Worm (Caenorhabditis elegans): ENCODE measurements around the gene fbxa-176.

fbxa-176 gene

DNA sequence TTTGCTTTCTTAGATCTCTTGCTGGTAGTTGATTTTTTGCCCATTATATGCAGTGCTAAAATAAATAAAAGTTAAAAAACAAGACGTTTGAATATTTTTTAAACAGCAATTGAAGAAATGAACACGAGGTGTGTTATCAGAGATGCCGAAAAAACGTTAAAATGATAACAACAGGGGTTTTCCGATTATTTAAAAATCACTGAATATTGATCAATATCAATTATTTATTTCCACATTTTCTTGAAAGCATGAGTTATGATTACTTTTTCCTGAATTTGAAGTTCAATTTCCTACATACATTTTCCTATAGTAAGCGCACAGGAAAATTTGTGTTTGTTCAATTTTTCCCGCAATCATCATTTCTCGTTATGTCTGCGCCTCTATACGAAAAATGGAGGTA, 2.5 kb upstream of the fbxa-176 start:
- TF ChIP-seq tbx-2 (tag; optimal IDR thresholded peaks at IDR 0.05) (no peak), nfya-1 (tag; optimal IDR thresholded peaks at IDR 0.05) (no peak), hlh-13 (GFP tag; optimal IDR thresholded peaks at IDR 0.05) (no peak), ceh-45 (GFP tag; IDR thresholded peaks at IDR 0.05) (no peak), hlh-30 (tag; optimal IDR thresholded peaks at IDR 0.05; ENCODE audit: insufficient read depth) (no peak), zip-5 (tag; optimal IDR thresholded peaks at IDR 0.05) (no peak), hlh-6 (tag; optimal IDR thresholded peaks at IDR 0.05) (no peak), ztf-16 (tag; optimal IDR thresholded peaks at IDR 0.05) (no peak), ceh-18 (tag; optimal IDR thresholded peaks at IDR 0.05) (no peak), ceh-34 (tag; optimal IDR thresholded peaks at IDR 0.05) (no peak), nhr-232 (tag; optimal IDR thresholded peaks at IDR 0.05) (no peak), ceh-14 (tag; optimal IDR thresholded peaks at IDR 0.05) (no peak), ceh-6 (GFP tag; optimal IDR thresholded peaks at IDR 0.05) (no peak), npax-4 (tag; optimal IDR thresholded peaks at IDR 0.05) (no peak), sox-2 (GFP tag; IDR thresholded peaks at IDR 0.05) (no peak), ref-2 (tag; optimal IDR thresholded peaks at IDR 0.05) (no peak)

DNA sequence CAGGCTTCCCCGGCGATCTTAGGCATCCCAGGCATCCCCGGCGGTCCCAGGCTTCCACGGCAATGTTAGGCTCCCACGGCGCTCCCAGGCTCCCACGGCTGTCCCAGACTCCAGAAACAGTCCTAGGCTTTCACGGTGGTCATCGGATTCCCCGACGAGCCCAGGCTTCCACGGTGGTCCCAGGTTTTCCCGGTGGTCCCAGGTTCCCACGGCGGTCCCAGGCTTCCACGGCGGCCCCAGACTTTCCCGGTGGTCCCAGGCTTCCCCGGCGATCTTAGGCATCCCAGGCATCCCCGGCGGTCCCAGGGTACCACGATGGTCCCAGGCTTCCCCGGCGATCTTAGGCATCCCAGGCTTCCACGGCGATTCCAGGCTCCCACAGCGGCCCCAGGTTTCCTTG, 840 bp upstream of the fbxa-176 start:
- TF ChIP-seq dmd-4 (tag; optimal IDR thresholded peaks at IDR 0.05; ENCODE audit: borderline replicate concordance) (no peak), pha-4 (tag; optimal IDR thresholded peaks at IDR 0.05) (no peak), hlh-6 (tag; optimal IDR thresholded peaks at IDR 0.05) (peak; percentile 35), gmeb-2 (tag; optimal IDR thresholded peaks at IDR 0.05) (no peak), lim-6 (tag; optimal IDR thresholded peaks at IDR 0.05) (peak; percentile 26), che-1 (tag; optimal IDR thresholded peaks at IDR 0.05) (no peak), pha-2 (tag; optimal IDR thresholded peaks at IDR 0.05) (no peak), pat-9 (tag; optimal IDR thresholded peaks at IDR 0.05) (no peak), elt-4 (tag; optimal IDR thresholded peaks at IDR 0.05) (peak; percentile 76), zip-5 (tag; optimal IDR thresholded peaks at IDR 0.05) (no peak), sox-2 (GFP tag; IDR thresholded peaks at IDR 0.05) (no peak), lin-11 (tag; optimal IDR thresholded peaks at IDR 0.05) (no peak), pros-1 (tag; optimal IDR thresholded peaks at IDR 0.05) (no peak), hlh-15 (tag; optimal IDR thresholded peaks at IDR 0.05) (no peak), eyg-1 (tag; optimal IDR thresholded peaks at IDR 0.05) (no peak), ets-4 (tag; optimal IDR thresholded peaks at IDR 0.05) (no peak), unc-42 (tag; optimal IDR thresholded peaks at IDR 0.05) (no peak), hlh-13 (GFP tag; optimal IDR thresholded peaks at IDR 0.05) (no peak), hlh-30 (tag; optimal IDR thresholded peaks at IDR 0.05; ENCODE audit: insufficient read depth) (no peak), ref-2 (tag; optimal IDR thresholded peaks at IDR 0.05) (no peak), tbx-7 (tag; optimal IDR thresholded peaks at IDR 0.05) (no peak), ceh-6 (GFP tag; optimal IDR thresholded peaks at IDR 0.05) (no peak), ama-1 (optimal IDR thresholded peaks at IDR 0.05) (no peak), nhr-232 (tag; optimal IDR thresholded peaks at IDR 0.05) (no peak), mec-3 (tag; optimal IDR thresholded peaks at IDR 0.05; ENCODE audit: borderline replicate concordance) (no peak), C08G9.2 (tag; optimal IDR thresholded peaks at IDR 0.05) (peak; percentile 11), unc-55 (GFP tag; optimal IDR thresholded peaks at IDR 0.05) (no peak), sdc-2 (tag; optimal IDR thresholded peaks at IDR 0.05) (peak; percentile 35), ceh-18 (tag; optimal IDR thresholded peaks at IDR 0.05) (no peak), madf-2 (tag; optimal IDR thresholded peaks at IDR 0.05) (no peak), ceh-22 (tag; optimal IDR thresholded peaks at IDR 0.05) (no peak), syd-9 (tag; optimal IDR thresholded peaks at IDR 0.05) (no peak), ceh-45 (GFP tag; IDR thresholded peaks at IDR 0.05) (no peak), T23F11.4 (GFP tag; optimal IDR thresholded peaks at IDR 0.05) (no peak), pax-1 (tag; optimal IDR thresholded peaks at IDR 0.05) (no peak)

DNA sequence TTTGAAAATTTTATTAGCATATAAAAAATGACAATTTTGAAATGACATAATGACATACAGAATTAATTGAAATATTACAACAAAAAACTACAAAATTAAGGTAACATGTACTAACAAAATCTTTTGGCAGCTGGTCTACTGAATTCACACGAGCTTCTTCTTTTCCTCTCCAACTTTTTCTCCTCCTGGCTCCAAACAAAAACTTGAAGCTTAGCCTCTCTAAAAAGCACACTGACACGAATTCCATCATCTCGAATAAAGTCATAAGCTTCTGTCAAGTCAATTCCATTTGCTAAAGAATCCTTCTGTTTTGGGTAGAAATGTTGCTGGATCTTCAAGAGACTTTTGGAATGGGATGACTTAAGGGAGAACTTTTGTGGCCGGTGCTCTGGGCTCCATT, 1.9 kb downstream of the fbxa-176 start:
- no peak for TF ChIP-seq ceh-2 (tag; optimal IDR thresholded peaks at IDR 0.05)
- no peak for TF ChIP-seq gmeb-2 (tag; optimal IDR thresholded peaks at IDR 0.05)

Measured in whole organism, late embryonic.